Worm (Caenorhabditis elegans) whole organism, L4 larva: ENCODE data around the gene lntl-1.

ENCODE experiments used
- D1046.2 ChIP-seq: fragments of 200-800 bp; sonication (Bioruptor generic); IDR thresholded peaks from 2 replicates; pipeline ENCODE4 v1.3.6; 2022; ENCODE audit warnings: missing genetic modification characterization, missing compliant biosample characterization
- Y48G9A.11 ChIP-seq: fragments of 200-800 bp; sonication (Bioruptor generic); IDR thresholded peaks from 2 replicates; pipeline ENCODE4 v1.3.6; 2022; ENCODE audit warnings: missing genetic modification reagents, missing genetic modification characterization, missing compliant biosample characterization
- Y75B8A.6 ChIP-seq: fragments of 200-800 bp; sonication (Bioruptor generic); IDR thresholded peaks from 2 replicates; pipeline ENCODE4 v1.3.6; 2022; ENCODE audit warnings: missing genetic modification reagents, missing genetic modification characterization, missing compliant biosample characterization
- ZK546.5 ChIP-seq, 2 experiments: sonication (generic microtip); optimal IDR thresholded peaks; 2 replicates each; lab custom pipeline; 2017; ENCODE audit warnings: missing biosample characterization in 2 of 2, missing genetic modification characterization in 2 of 2
- aha-1 ChIP-seq: fragments of 150-350 bp; peaks from one replicate; lab custom pipeline; 2014; ENCODE audit warnings: missing biosample characterization, missing genetic modification characterization
- arid-1 ChIP-seq: fragments of 200-800 bp; sonication (Bioruptor generic); conservative IDR thresholded peaks from 2 replicates; pipeline ENCODE4 v1.3.6; 2022; ENCODE audit warnings: missing genetic modification reagents, missing genetic modification characterization, missing compliant biosample characterization
- ceh-32 ChIP-seq: sonication (generic microtip); optimal IDR thresholded peaks from 2 replicates; lab custom pipeline; 2016; ENCODE audit warnings: mild to moderate bottlenecking, missing genetic modification characterization, missing compliant biosample characterization; ENCODE audit not compliant: poor library complexity
- ceh-44 ChIP-seq: fragments of 200-800 bp; sonication (Bioruptor generic); IDR thresholded peaks from 2 replicates; pipeline ENCODE4 v1.3.6; 2022; ENCODE audit warnings: missing genetic modification reagents, missing genetic modification characterization, missing compliant biosample characterization
- ceh-62 ChIP-seq: sonication (generic microtip); optimal IDR thresholded peaks from 2 replicates; lab custom pipeline; 2017; ENCODE audit warnings: missing biosample characterization, missing genetic modification characterization
- daf-16 ChIP-seq, 3 experiments: sonication (generic microtip); optimal IDR thresholded peaks; 2 replicates each; lab custom pipeline; 2016 to 2017; ENCODE audit warnings: missing genetic modification characterization in 3 of 3, missing genetic modification reagents in 3 of 3, mild to moderate bottlenecking in 2 of 3, missing compliant biosample characterization in 2 of 3, missing biosample characterization in 1 of 3, moderate library complexity in 1 of 3
- daf-8 ChIP-seq: fragments of 200-800 bp; sonication (Bioruptor generic); IDR thresholded peaks from 2 replicates; pipeline ENCODE4 v1.3.6; 2022; ENCODE audit warnings: missing genetic modification characterization, missing compliant biosample characterization
- dmd-6 ChIP-seq: fragments of 200-800 bp; sonication (Bioruptor generic); IDR thresholded peaks from 2 replicates; pipeline ENCODE4 v1.3.6; 2022; ENCODE audit warnings: missing genetic modification reagents, missing genetic modification characterization, missing compliant biosample characterization
- duxl-1 ChIP-seq: sonication (generic microtip); optimal IDR thresholded peaks from 2 replicates; lab custom pipeline; 2016; ENCODE audit warnings: mild to moderate bottlenecking, missing genetic modification characterization, moderate library complexity, missing compliant biosample characterization; ENCODE audit not compliant: poor library complexity
- dve-1 ChIP-seq: sonication (generic microtip); optimal IDR thresholded peaks from 2 replicates; lab custom pipeline; 2017; ENCODE audit warnings: antibody characterized with exemption, mild to moderate bottlenecking, missing genetic modification characterization, missing compliant biosample characterization; ENCODE audit not compliant: insufficient read depth
- egl-27 ChIP-seq: sonication (generic microtip); optimal IDR thresholded peaks from 3 replicates; lab custom pipeline; 2017; ENCODE audit warnings: missing biosample characterization, missing genetic modification reagents, missing genetic modification characterization
- hif-1 ChIP-seq, 2 experiments: sonication (generic microtip); optimal IDR thresholded peaks; 2 replicates each; lab custom pipeline; 2016 to 2017; ENCODE audit warnings: missing compliant biosample characterization in 2 of 2, missing genetic modification characterization in 2 of 2, missing genetic modification reagents in 2 of 2, missing genotype in 2 of 2, mild to moderate bottlenecking in 1 of 2
- hlh-11 ChIP-seq: fragments of 200-800 bp; sonication (Bioruptor generic); optimal IDR thresholded peaks from 2 replicates; lab custom pipeline; 2018; ENCODE audit warnings: mild to moderate bottlenecking, missing genetic modification characterization, missing compliant biosample characterization
- hlh-30 ChIP-seq: sonication (generic microtip); optimal IDR thresholded peaks from 2 replicates; lab custom pipeline; 2017; ENCODE audit warnings: antibody characterized with exemption, mild to moderate bottlenecking, missing genetic modification characterization, missing compliant biosample characterization; ENCODE audit not compliant: insufficient read depth
- hmg-1.1 ChIP-seq: fragments of 200-800 bp; sonication (Bioruptor generic); IDR thresholded peaks from 2 replicates; pipeline ENCODE4 v1.3.6; 2022; ENCODE audit warnings: missing genetic modification reagents, missing genetic modification characterization, missing compliant biosample characterization
- lim-7 ChIP-seq: fragments of 200-800 bp; sonication (Bioruptor generic); IDR thresholded peaks from 2 replicates; pipeline ENCODE4 v1.3.6; 2022; ENCODE audit warnings: missing genetic modification characterization, missing compliant biosample characterization
- lin-1 ChIP-seq: fragments of 200-800 bp; sonication (Bioruptor generic); IDR thresholded peaks from 2 replicates; pipeline ENCODE4 v1.3.6; 2022; ENCODE audit warnings: missing genetic modification reagents, missing genetic modification characterization, missing compliant biosample characterization
- lir-3 ChIP-seq: sonication (generic microtip); optimal IDR thresholded peaks from 2 replicates; lab custom pipeline; 2016; ENCODE audit warnings: mild to moderate bottlenecking, missing genetic modification characterization, missing compliant biosample characterization
- lsy-2 ChIP-seq, 2 experiments: fragments of 150-350 bp in 1 of 2; sonication (generic microtip) in 1 of 2; optimal IDR thresholded peaks; 2 replicates each; lab custom pipeline; 2014 to 2017; ENCODE audit warnings: missing biosample characterization in 2 of 2, missing genetic modification characterization in 2 of 2
- mdl-1 ChIP-seq, 2 experiments: fragments of 150-350 bp in 1 of 2; sonication (generic microtip) in 1 of 2; optimal IDR thresholded peaks; 2 replicates each; lab custom pipeline; 2014 to 2017; ENCODE audit warnings: missing biosample characterization in 2 of 2, missing genetic modification characterization in 2 of 2
- mep-1 ChIP-seq: fragments of 150-350 bp; sonication (generic microtip); optimal IDR thresholded peaks from 3 replicates; lab custom pipeline; 2014; ENCODE audit warnings: missing biosample characterization, missing genetic modification characterization
- mxl-3 ChIP-seq: fragments of 200-800 bp; sonication (Bioruptor generic); optimal IDR thresholded peaks from 2 replicates; lab custom pipeline; 2018; ENCODE audit warnings: mild to moderate bottlenecking, missing genetic modification characterization, missing compliant biosample characterization
- nhr-10 ChIP-seq: fragments of 150-350 bp; optimal IDR thresholded peaks from 2 replicates; lab custom pipeline; 2014; ENCODE audit warnings: missing biosample characterization, missing genetic modification characterization
- nhr-102 ChIP-seq: sonication (generic microtip); optimal IDR thresholded peaks from 2 replicates; lab custom pipeline; 2016; ENCODE audit warnings: mild to moderate bottlenecking, missing genetic modification characterization, moderate library complexity, missing compliant biosample characterization
- nhr-237 ChIP-seq: sonication (generic microtip); optimal IDR thresholded peaks from 2 replicates; lab custom pipeline; 2017; ENCODE audit warnings: missing biosample characterization, missing genetic modification characterization
- nhr-28 ChIP-seq: fragments of 150-350 bp; optimal IDR thresholded peaks from 2 replicates; lab custom pipeline; 2014; ENCODE audit warnings: missing biosample characterization, missing genetic modification characterization
- nhr-48 ChIP-seq: sonication (generic microtip); optimal IDR thresholded peaks from 2 replicates; lab custom pipeline; 2016; ENCODE audit warnings: mild to moderate bottlenecking, missing genetic modification characterization, missing compliant biosample characterization
- nhr-77 ChIP-seq: fragments of 150-350 bp; optimal IDR thresholded peaks from 2 replicates; lab custom pipeline; 2014; ENCODE audit warnings: missing biosample characterization, missing genetic modification characterization
- php-3 ChIP-seq: fragments of 200-800 bp; sonication (Bioruptor generic); IDR thresholded peaks from 2 replicates; pipeline ENCODE4 v1.3.6; 2022; ENCODE audit warnings: missing genetic modification reagents, missing genetic modification characterization, missing compliant biosample characterization
- pqm-1 ChIP-seq: sonication (generic microtip); optimal IDR thresholded peaks from 2 replicates; lab custom pipeline; 2017; ENCODE audit warnings: missing biosample characterization, missing genetic modification characterization
- rbr-2 ChIP-seq: sonication (generic microtip); optimal IDR thresholded peaks from 2 replicates; lab custom pipeline; 2016; ENCODE audit warnings: missing genotype, missing genetic modification characterization, missing compliant biosample characterization
- unc-39 ChIP-seq: sonication (generic microtip); optimal IDR thresholded peaks from 2 replicates; lab custom pipeline; 2017; ENCODE audit warnings: missing biosample characterization, missing genetic modification characterization
- zfp-3 ChIP-seq: fragments of 200-800 bp; sonication (Bioruptor generic); conservative IDR thresholded peaks from 2 replicates; pipeline ENCODE4 v1.3.6; 2022; ENCODE audit warnings: missing genetic modification reagents, missing genetic modification characterization, missing compliant biosample characterization
- ztf-11 ChIP-seq: fragments of 150-350 bp; optimal IDR thresholded peaks from 2 replicates; lab custom pipeline; 2014; ENCODE audit warnings: missing biosample characterization, missing genetic modification characterization
- ztf-7 ChIP-seq: fragments of 150-350 bp; optimal IDR thresholded peaks from 2 replicates; lab custom pipeline; 2014; ENCODE audit warnings: missing biosample characterization, missing genetic modification characterization

lntl-1 gene

ce11 chrIV:5780234-5780788, 26.6 kb downstream of the lntl-1 start (continued):
- TF ChIP-seq mdl-1 (tag; optimal IDR thresholded peaks at IDR 0.05; lab: Kevin White, UChicago): peak in 1 of 2 experiments; percentile 30
- no peak for TF ChIP-seq daf-16 (GFP tag; optimal IDR thresholded peaks at IDR 0.05; lab: Kevin White, UChicago)
- TF ChIP-seq daf-16 (tag; optimal IDR thresholded peaks at IDR 0.05; lab: Kevin White, UChicago): no peak
- TF ChIP-seq pqm-1 (tag; lab: Kevin White, UChicago): peak; percentile 23
- TF ChIP-seq ztf-11 (tag; lab: Kevin White, UChicago): no peak
- TF ChIP-seq php-3 (GFP tag; lab: Robert Waterston, UW): no peak
- no peak for TF ChIP-seq Y48G9A.11
- TF ChIP-seq daf-8 (GFP tag; lab: Robert Waterston, UW): no peak
- TF ChIP-seq lir-3 (tag; lab: Kevin White, UChicago): no peak
- no peak for TF ChIP-seq zfp-3 (GFP tag; lab: Robert Waterston, UW)
- TF ChIP-seq lin-1 (GFP tag; lab: Robert Waterston, UW): no peak
- TF ChIP-seq nhr-237 (tag; lab: Kevin White, UChicago): no peak
- no peak for TF ChIP-seq ZK546.5 (tag; optimal IDR thresholded peaks at IDR 0.05; lab: Kevin White, UChicago)
- TF ChIP-seq dve-1 (tag; lab: Kevin White, UChicago): peak; percentile 22
- no peak for TF ChIP-seq ceh-62 (tag; lab: Kevin White, UChicago)
- no peak for TF ChIP-seq unc-39 (tag; lab: Kevin White, UChicago)

DNA sequence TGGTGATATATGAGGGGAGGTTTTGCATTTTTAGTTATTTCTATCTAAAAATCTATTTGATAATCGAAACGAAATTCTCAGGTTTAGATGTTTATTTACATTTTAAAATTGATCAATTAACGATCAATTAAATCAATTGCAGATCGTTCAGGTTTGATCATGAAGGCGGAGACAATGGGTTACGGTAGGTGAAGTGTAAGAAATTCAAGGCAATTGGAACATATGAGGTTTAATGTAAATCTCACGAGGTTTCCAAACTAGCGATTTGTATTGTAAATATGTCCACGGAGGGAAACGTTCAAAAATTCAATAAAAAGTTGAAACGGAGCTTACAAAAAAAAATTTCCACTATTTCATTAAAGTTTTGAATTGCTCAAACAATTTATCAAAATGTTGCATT, 27.4 kb downstream of the lntl-1 start:
- TF ChIP-seq lim-7 (GFP tag; lab: Robert Waterston, UW): no peak
- TF ChIP-seq arid-1 (GFP tag; lab: Robert Waterston, UW): no peak
- TF ChIP-seq lsy-2 (tag; optimal IDR thresholded peaks at IDR 0.05; lab: Kevin White, UChicago): peak in 1 of 2 experiments; percentile 57
- TF ChIP-seq, all 104 proteins: peak for 1

DNA sequence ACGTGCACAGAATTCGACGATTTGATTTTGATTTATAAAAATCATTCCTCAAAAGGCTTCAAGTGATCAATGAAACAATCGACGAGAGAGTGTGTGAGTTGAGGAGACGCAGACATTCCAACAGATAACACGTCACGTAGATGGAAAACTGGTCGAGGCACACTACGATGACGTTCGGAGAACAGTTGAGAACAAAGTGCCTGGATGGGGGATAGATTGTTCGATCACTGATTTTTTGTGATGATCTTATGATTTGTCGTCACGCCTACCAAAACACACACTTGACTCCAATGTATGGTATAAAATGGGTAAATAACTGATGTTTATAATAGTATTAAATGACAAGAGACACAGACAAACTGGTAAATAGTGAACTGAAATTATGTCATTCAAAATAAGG, 28.6 kb downstream of the lntl-1 start:
- TF ChIP-seq Y75B8A.6 (no peak), hif-1 (tag; optimal IDR thresholded peaks at IDR 0.05; lab: Kevin White, UChicago) (peak in 1 of 2 experiments; percentile 67), arid-1 (GFP tag; lab: Robert Waterston, UW) (no peak), dmd-6 (GFP tag; lab: Robert Waterston, UW) (peak; percentile 47), ztf-7 (peak; percentile 20), nhr-10 (peak; percentile 69), mep-1 (tag; lab: Kevin White, UChicago) (peak; percentile 11), ceh-44 (GFP tag; lab: Robert Waterston, UW) (no peak), D1046.2 (no peak), daf-16 (GFP tag; optimal IDR thresholded peaks at IDR 0.05; lab: Kevin White, UChicago) (no peak), daf-16 (tag; optimal IDR thresholded peaks at IDR 0.05; lab: Kevin White, UChicago) (peak; percentile 47), mxl-3 (GFP tag; lab: Kevin White, UChicago) (peak; percentile 38), ceh-32 (tag; lab: Kevin White, UChicago) (no peak), nhr-28 (peak; percentile 88), dve-1 (tag; lab: Kevin White, UChicago) (peak; percentile 93), nhr-77 (tag; lab: Kevin White, UChicago) (peak; percentile 38), hmg-1.1 (GFP tag; lab: Robert Waterston, UW) (no peak), aha-1 (tag; lab: Kevin White, UChicago) (peak; percentile 82), duxl-1 (tag; lab: Kevin White, UChicago) (peak; percentile 36), hlh-30 (peak; percentile 84), nhr-102 (peak; percentile 75), nhr-48 (peak; percentile 81), egl-27 (tag; lab: Kevin White, UChicago) (no peak), rbr-2 (tag; lab: Kevin White, UChicago) (peak; percentile 4), mdl-1 (tag; optimal IDR thresholded peaks at IDR 0.05; lab: Kevin White, UChicago) (peak in 1 of 2 experiments; percentile 65), lsy-2 (tag; optimal IDR thresholded peaks at IDR 0.05; lab: Kevin White, UChicago) (peak; percentile 36 to 38), pqm-1 (tag; lab: Kevin White, UChicago) (peak; percentile 40), hlh-11 (tag; lab: Kevin White, UChicago) (peak; percentile 89)
